Fruit fly (Drosophila melanogaster): ENCODE data around the gene MBD-R2.

dm6 chr3R:12302915-12303314, 53.1 kb downstream of the MBD-R2 start:
- no peak for TF ChIP-seq CG7045 (GFP tag; optimal IDR thresholded peaks at IDR 0.05)
- no peak for TF ChIP-seq bab1 (GFP tag; optimal IDR thresholded peaks at IDR 0.05)
- no peak for TF ChIP-seq CG7101 (tag; optimal IDR thresholded peaks at IDR 0.05)
- peak; percentile 71 for TF ChIP-seq cic (GFP tag; optimal IDR thresholded peaks at IDR 0.05)
- no peak for TF ChIP-seq CG1620 (GFP tag; optimal IDR thresholded peaks at IDR 0.05)
- TF ChIP-seq toe (GFP tag; optimal IDR thresholded peaks at IDR 0.05): no peak
- TF ChIP-seq CG33017 (tag; optimal IDR thresholded peaks at IDR 0.05): no peak
- no peak for TF ChIP-seq CG12768 (GFP tag; optimal IDR thresholded peaks at IDR 0.05)
- no peak for TF ChIP-seq CG5204 (GFP tag; optimal IDR thresholded peaks at IDR 0.05)
- peak; percentile 6 for TF ChIP-seq kay (GFP tag; ENCODE audit: borderline replicate concordance)
- TF ChIP-seq CG14711 (tag; optimal IDR thresholded peaks at IDR 0.05): no peak
- no peak for TF ChIP-seq Clk (GFP tag; optimal IDR thresholded peaks at IDR 0.05)
- no peak for TF ChIP-seq Crg-1 (GFP tag; optimal IDR thresholded peaks at IDR 0.05)
- TF ChIP-seq Hr96 (GFP tag; optimal IDR thresholded peaks at IDR 0.05): no peak
